Worm (Caenorhabditis elegans): ENCODE measurements around the gene ncx-5.

ce11 chrV:10469845-10470244, 20.1 kb downstream of the ncx-5 start:
- TF ChIP-seq lin-13 (tag; optimal IDR thresholded peaks at IDR 0.05) (no peak), elt-3 (tag; optimal IDR thresholded peaks at IDR 0.05) (no peak), blmp-1 (tag; optimal IDR thresholded peaks at IDR 0.05) (no peak)

All from whole organism, mixed stage, embryonic.